Fruit fly (Drosophila melanogaster) Kc167 (cell line): ENCODE measurements around the gene CG7778.

Experiments used
- Myc ChIP-seq: fragments of >200 bp; optimal IDR thresholded peaks from 2 replicates; lab custom pipeline; 2017; ENCODE audit warnings: missing external identifiers
- Sin3A ChIP-seq: fragments of >200 bp; optimal IDR thresholded peaks from 2 replicates; lab custom pipeline; 2018; ENCODE audit warnings: missing external identifiers
- h ChIP-seq: fragments of >200 bp; optimal IDR thresholded peaks from 3 replicates; lab custom pipeline; 2018; ENCODE audit warnings: missing external identifiers
- insv ChIP-seq: fragments of >200 bp; optimal IDR thresholded peaks from 3 replicates; lab custom pipeline; 2018; ENCODE audit warnings: missing external identifiers
- psq ChIP-seq: fragments of >200 bp; optimal IDR thresholded peaks from 2 replicates; lab custom pipeline; 2017; ENCODE audit warnings: missing external identifiers
- ttk ChIP-seq: sonication (Bioruptor generic); optimal IDR thresholded peaks from 2 replicates; lab custom pipeline; 2017; ENCODE audit warnings: missing external identifiers

- no peak for TF ChIP-seq psq (lab: Kevin White, UChicago)
- TF ChIP-seq h: no peak
- TF ChIP-seq ttk (lab: Kevin White, UChicago): no peak
- TF ChIP-seq Sin3A (lab: Kevin White, UChicago): no peak
- TF ChIP-seq insv: no peak
- no peak for TF ChIP-seq Myc
Measured at dm6 chr2L:8372248-8372647, 25.8 kb downstream of the CG7778 start.
